Worm (Caenorhabditis elegans) whole organism, L1 larva: Measurements from ENCODE around the gene pap-1.

ENCODE experiments used
- C16A3.4 ChIP-seq: fragments of 150-350 bp; optimal IDR thresholded peaks from 2 replicates; lab custom pipeline; 2014; ENCODE audit warnings: missing biosample characterization, missing genetic modification characterization
- Y116A8C.19 ChIP-seq: sonication (generic microtip); optimal IDR thresholded peaks from 2 replicates; lab custom pipeline; 2016; ENCODE audit warnings: missing compliant biosample characterization, missing genetic modification characterization, borderline replicate concordance
- nhr-237 ChIP-seq: fragments of 150-350 bp; optimal IDR thresholded peaks from 2 replicates; lab custom pipeline; 2014; ENCODE audit warnings: missing biosample characterization, missing genetic modification characterization
- unc-30 ChIP-seq: sonication (generic microtip); optimal IDR thresholded peaks from 2 replicates; lab custom pipeline; 2017; ENCODE audit warnings: missing biosample characterization, missing genetic modification characterization
- ztf-4 ChIP-seq: fragments of 150-350 bp; optimal IDR thresholded peaks from 2 replicates; lab custom pipeline; 2014; ENCODE audit warnings: missing biosample characterization, missing genetic modification characterization

DNA sequence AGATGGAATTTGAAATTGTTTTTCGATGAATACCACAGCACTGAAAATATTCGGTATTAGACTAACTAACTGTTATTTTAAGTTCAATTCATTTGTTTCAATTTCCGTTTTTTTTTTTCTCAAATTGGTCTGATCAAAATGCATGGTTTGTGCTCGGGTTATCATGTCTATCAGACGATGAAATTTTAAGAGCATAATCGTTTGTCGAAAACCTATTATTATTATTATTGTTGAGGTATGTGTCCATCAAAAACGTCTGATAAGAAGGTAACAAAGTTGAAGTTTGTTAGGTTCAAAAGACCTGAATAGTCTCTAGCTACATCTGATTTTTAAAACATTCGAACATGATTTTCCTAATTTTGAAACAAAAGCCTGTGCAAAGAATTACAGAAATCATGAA, 42.2 kb downstream of the pap-1 start:
- TF ChIP-seq unc-30 (tag; lab: Kevin White, UChicago) (no peak), nhr-237 (tag; lab: Kevin White, UChicago) (no peak), Y116A8C.19 (tag; lab: Kevin White, UChicago) (no peak), C16A3.4 (tag; lab: Kevin White, UChicago) (no peak), ztf-4 (tag; lab: Kevin White, UChicago) (no peak)
